Worm (Caenorhabditis elegans) whole organism, early embryonic: ENCODE measurements around the gene kgb-1.

Experiments
- B0310.2 ChIP-seq: sonication (generic microtip); optimal IDR thresholded peaks from 2 replicates; lab custom pipeline; 2016; ENCODE audit warnings: mild to moderate bottlenecking, missing genetic modification characterization, missing compliant biosample characterization
- F13C5.2 ChIP-seq: sonication (generic microtip); optimal IDR thresholded peaks from 2 replicates; lab custom pipeline; 2017; ENCODE audit warnings: mild to moderate bottlenecking, missing genetic modification characterization, inconsistent platforms, missing compliant biosample characterization
- aly-1 ChIP-seq: sonication (generic microtip); optimal IDR thresholded peaks from 2 replicates; lab custom pipeline; 2016; ENCODE audit warnings: missing genetic modification characterization, missing compliant biosample characterization
- ama-1 ChIP-seq: fragments of 150-350 bp; optimal IDR thresholded peaks from 2 replicates; lab custom pipeline; 2014
- ceh-13 ChIP-seq: fragments of 200-800 bp; sonication (Bioruptor generic); optimal IDR thresholded peaks from 2 replicates; lab custom pipeline; 2018; ENCODE audit warnings: mild to moderate bottlenecking, missing genetic modification characterization, missing compliant biosample characterization
- ceh-36 ChIP-seq: sonication (generic microtip); optimal IDR thresholded peaks from 2 replicates; lab custom pipeline; 2016; ENCODE audit warnings: missing genetic modification characterization, inconsistent platforms, missing compliant biosample characterization
- ets-7 ChIP-seq: sonication (generic microtip); optimal IDR thresholded peaks from 2 replicates; lab custom pipeline; 2016; ENCODE audit warnings: missing genotype, missing genetic modification characterization, missing compliant biosample characterization
- flt-1 ChIP-seq: fragments of 200-800 bp; sonication (Bioruptor generic); IDR thresholded peaks from 2 replicates; pipeline ENCODE4 v1.3.6; 2022; ENCODE audit warnings: missing genetic modification characterization, missing compliant biosample characterization
- hmbx-1 ChIP-seq: sonication (generic microtip); optimal IDR thresholded peaks from 2 replicates; lab custom pipeline; 2016; ENCODE audit warnings: mild to moderate bottlenecking, missing genetic modification characterization, missing compliant biosample characterization
- hmg-4 ChIP-seq: fragments of 200-800 bp; sonication (Bioruptor generic); optimal IDR thresholded peaks from 2 replicates; lab custom pipeline; 2018; ENCODE audit warnings: mild to moderate bottlenecking, missing genetic modification characterization, missing compliant biosample characterization
- hnd-1 ChIP-seq: sonication (generic microtip); optimal IDR thresholded peaks from 2 replicates; lab custom pipeline; 2016; ENCODE audit warnings: missing genetic modification characterization, missing compliant biosample characterization
- pes-1 ChIP-seq: fragments of 200-800 bp; sonication (Bioruptor generic); IDR thresholded peaks from 2 replicates; pipeline ENCODE4 v1.3.6; 2022; ENCODE audit warnings: missing genetic modification reagents, missing genetic modification characterization, missing compliant biosample characterization
- scrt-1 ChIP-seq: fragments of 200-800 bp; sonication (Bioruptor generic); IDR thresholded peaks from 2 replicates; pipeline ENCODE4 v1.3.6; 2022; ENCODE audit warnings: missing genetic modification characterization, missing compliant biosample characterization
- sea-1 ChIP-seq: fragments of 200-800 bp; sonication (Bioruptor generic); conservative IDR thresholded peaks from 2 replicates; pipeline ENCODE4 v1.3.6; 2022; ENCODE audit warnings: missing genetic modification characterization, missing compliant biosample characterization
- tbx-11 ChIP-seq: fragments of 200-800 bp; sonication (Bioruptor generic); IDR thresholded peaks from 2 replicates; pipeline ENCODE4 v1.3.6; 2022; ENCODE audit warnings: missing genetic modification characterization, missing compliant biosample characterization
- tbx-37 ChIP-seq: fragments of 200-800 bp; sonication (Bioruptor generic); conservative IDR thresholded peaks from 2 replicates; pipeline ENCODE4 v1.3.6; 2022; ENCODE audit warnings: missing genetic modification reagents, missing genetic modification characterization, missing compliant biosample characterization
- tra-4 ChIP-seq: sonication (generic microtip); optimal IDR thresholded peaks from 2 replicates; lab custom pipeline; 2017; ENCODE audit warnings: missing genetic modification characterization, missing compliant biosample characterization

The kgb-1 gene

DNA sequence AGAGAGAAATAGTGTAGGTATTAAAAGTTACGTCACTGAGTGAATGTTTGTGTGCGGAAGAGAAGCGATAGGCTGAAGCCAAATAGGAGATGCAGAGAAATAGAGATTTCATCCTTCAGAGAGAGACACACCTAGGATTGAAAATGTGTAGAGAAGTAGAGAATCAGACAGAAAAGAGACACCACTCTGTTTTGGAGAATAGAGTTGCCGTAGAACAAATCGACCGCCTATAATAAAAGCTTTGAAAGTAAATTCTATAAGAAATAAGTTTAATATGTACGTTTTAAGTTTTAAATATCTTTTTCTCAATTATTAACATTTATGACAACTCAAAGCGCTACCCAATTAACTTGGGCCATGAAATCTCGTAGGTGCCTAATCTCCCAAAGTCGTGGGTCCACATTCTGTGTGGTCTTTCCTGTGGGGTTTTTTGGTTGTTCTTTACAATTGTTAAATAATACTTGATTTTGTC is 621 bp upstream of the kgb-1 start, which contains the start of gene T07A9.12:
Gene T07A9.12, plus strand, starts transcription at position 448 of the 472 bp plus-strand sequence.
- TF ChIP-seq aly-1: no peak
- peak; percentile 12 for TF ChIP-seq ets-7 (tag; lab: Kevin White, UChicago)
- TF ChIP-seq flt-1: no peak; the same call in 1 of the 2 replicates

DNA sequence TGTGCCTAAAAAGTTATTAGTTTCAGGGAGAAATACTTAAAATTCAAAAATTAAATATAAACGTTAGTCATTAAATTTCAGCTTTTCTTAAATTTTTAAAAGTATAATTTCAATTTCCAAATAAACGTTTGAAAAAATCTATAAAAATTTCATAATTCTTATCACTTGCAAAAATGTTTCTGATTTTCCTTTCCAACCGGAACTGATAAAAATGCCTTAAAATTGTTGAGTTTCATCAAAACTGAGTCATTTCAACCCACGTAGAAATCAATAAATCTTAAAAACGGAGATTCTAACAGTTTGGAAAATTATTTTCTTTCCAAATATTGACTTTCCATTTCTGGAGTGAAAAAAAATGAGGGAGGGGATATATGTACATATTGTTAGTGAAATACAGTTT is 943 bp downstream of the kgb-1 start:
- TF ChIP-seq B0310.2 (tag; lab: Kevin White, UChicago): no peak

DNA sequence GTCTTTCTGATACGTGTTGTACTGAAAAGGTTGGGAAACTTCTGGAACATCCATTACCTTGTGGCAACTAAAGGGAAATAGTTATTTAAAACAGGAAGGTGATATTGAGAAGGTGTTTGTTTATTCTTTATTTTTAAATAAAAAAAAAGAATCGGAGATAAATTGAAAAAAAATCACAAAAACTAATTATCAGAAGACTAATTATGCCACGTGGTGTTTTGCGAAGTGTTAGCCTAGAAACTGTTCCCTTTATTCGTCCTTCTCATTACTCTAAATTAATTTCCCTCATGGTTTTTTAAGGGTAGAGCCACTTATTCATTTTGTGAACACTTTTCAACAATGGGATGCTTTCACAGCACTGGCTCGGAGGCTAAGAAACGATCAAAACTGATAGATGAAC is 8.4 kb downstream of the kgb-1 start, which contains the start of gene gpa-4:
Gene gpa-4, plus strand, starts transcription at position 301 of the 400 bp plus-strand sequence.
- TF ChIP-seq hmbx-1 (tag; lab: Kevin White, UChicago): no peak
- no peak for TF ChIP-seq tbx-11 (GFP tag; lab: Robert Waterston, UW)
- TF ChIP-seq F13C5.2 (tag; lab: Kevin White, UChicago): no peak
- no peak for TF ChIP-seq tbx-37 (GFP tag; lab: Robert Waterston, UW)
- no peak for TF ChIP-seq ceh-13 (GFP tag; lab: Kevin White, UChicago)
- no peak for TF ChIP-seq flt-1
- TF ChIP-seq B0310.2 (tag; lab: Kevin White, UChicago): no peak
- no peak for TF ChIP-seq ama-1 (lab: Kevin White, UChicago)
- no peak for TF ChIP-seq pes-1 (GFP tag; lab: Robert Waterston, UW)
- TF ChIP-seq tra-4: no peak
- TF ChIP-seq ceh-36 (tag; lab: Kevin White, UChicago): no peak
- no peak for TF ChIP-seq hnd-1
- no peak for TF ChIP-seq scrt-1
- no peak for TF ChIP-seq aly-1
- TF ChIP-seq sea-1 (GFP tag; lab: Robert Waterston, UW): no peak
- no peak for TF ChIP-seq hmg-4
- no peak for TF ChIP-seq ets-7 (tag; lab: Kevin White, UChicago)

DNA sequence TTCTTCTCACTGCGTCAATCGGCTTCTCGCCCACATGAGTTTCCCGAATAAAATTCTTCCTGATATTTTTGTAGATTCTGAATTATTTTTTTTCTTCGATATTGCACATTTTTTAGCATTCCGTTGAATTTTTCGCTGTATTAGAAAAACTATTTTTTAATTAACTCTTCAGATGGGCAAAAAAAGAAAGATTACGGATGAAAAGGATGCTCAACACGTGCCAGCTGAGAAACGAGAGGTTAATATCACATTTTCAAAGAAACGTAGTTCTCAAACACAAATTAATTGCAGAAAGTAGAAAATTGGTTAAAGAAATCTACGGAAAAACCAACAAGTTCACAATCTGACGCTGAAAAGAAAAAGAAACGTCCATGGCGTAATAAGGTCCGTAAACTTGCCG is 13.5 kb downstream of the kgb-1 start, which contains the start of gene rrp-8:
Gene rrp-8, plus strand, starts transcription at position 173 of the 400 bp plus-strand sequence.
- TF ChIP-seq ets-7 (tag; lab: Kevin White, UChicago): no peak
- TF ChIP-seq aly-1: no peak
- TF ChIP-seq tra-4: no peak
- TF ChIP-seq flt-1: no peak
- no peak for TF ChIP-seq ama-1 (lab: Kevin White, UChicago)

DNA sequence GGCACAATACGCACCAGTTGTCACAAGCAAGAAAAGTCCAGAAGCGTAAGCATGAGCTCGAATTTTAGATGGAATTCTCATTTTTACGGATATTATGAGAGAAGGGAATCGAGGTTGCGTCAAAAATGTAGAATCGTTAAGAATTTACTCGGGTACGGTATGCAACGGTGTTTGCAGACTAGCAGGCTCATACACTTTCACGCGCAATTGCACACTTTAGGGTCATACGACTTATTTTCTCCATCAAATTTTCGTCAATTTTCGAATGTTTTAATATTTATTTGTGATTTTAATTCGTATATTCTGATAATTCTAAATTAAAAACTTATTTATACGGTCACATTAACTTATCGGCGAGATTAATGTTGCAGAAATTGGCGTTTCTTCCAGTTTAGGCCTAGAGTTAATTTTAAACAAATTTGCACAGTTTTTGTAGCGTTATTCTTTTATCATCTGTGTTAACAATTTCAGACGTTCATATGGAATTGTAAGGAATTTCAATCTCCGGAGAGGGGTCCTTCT is 16.4 kb downstream of the kgb-1 start, which contains the start of the genes T07A9.15 and nog-1:
Gene T07A9.15, minus strand, starts transcription at position 138 of the 522 bp plus-strand sequence.
Gene nog-1, plus strand, starts transcription at position 472 of the 522 bp plus-strand sequence.
- peak; percentile 52; the same call in 1 of the 2 replicates for TF ChIP-seq pes-1 (GFP tag; lab: Robert Waterston, UW)
- TF ChIP-seq ets-7 (tag; lab: Kevin White, UChicago): no peak
- TF ChIP-seq tbx-37 (GFP tag; lab: Robert Waterston, UW): 0 out of 2 replicates have a peak, but pooled peaks have one; percentile 30
- no peak for TF ChIP-seq tra-4
- no peak for TF ChIP-seq sea-1 (GFP tag; lab: Robert Waterston, UW)
- TF ChIP-seq F13C5.2 (tag; lab: Kevin White, UChicago): no peak

DNA sequence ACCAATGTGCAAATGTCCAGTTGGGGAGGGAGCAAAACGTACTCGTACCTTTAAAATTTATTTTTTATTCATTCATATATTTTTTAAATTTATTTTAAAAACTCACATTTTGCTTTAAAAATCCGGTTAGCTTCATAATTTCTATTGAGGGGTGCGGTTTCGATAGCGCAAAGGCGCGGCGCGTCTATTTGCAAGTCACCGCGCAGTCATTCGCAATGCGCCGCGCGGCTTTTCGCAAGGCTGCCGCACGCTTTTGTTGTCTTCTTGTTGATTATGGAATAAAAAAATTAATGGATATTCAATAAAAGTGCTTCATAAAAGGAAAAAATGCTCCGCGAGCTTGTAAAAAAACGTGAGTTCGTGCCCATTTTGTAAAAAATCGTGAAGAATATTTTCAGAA is 19.6 kb downstream of the kgb-1 start, which contains the start of the genes ears-2 and uncp-18:
Gene ears-2, minus strand, starts transcription at position 190 of the 400 bp plus-strand sequence.
Gene uncp-18, plus strand, starts transcription at position 282 of the 400 bp plus-strand sequence.
- TF ChIP-seq tbx-11 (GFP tag; lab: Robert Waterston, UW): peak; percentile 95
- TF ChIP-seq hnd-1: peak; percentile 95
- TF ChIP-seq hmg-4: peak; percentile 99
- no peak for TF ChIP-seq ama-1 (lab: Kevin White, UChicago)
- TF ChIP-seq tra-4: peak; percentile 92
- peak; percentile 92 for TF ChIP-seq B0310.2 (tag; lab: Kevin White, UChicago)
- peak; percentile 95 for TF ChIP-seq ceh-36 (tag; lab: Kevin White, UChicago)
- TF ChIP-seq ceh-13 (GFP tag; lab: Kevin White, UChicago): peak; percentile 97
- TF ChIP-seq pes-1 (GFP tag; lab: Robert Waterston, UW): peak; percentile 97
- peak; percentile 91 for TF ChIP-seq hmbx-1 (tag; lab: Kevin White, UChicago)
- TF ChIP-seq ets-7 (tag; lab: Kevin White, UChicago): peak; percentile 85
- peak; percentile 88 for TF ChIP-seq aly-1
- TF ChIP-seq tbx-37 (GFP tag; lab: Robert Waterston, UW): peak; percentile 97
- peak; percentile 99 for TF ChIP-seq F13C5.2 (tag; lab: Kevin White, UChicago)
- TF ChIP-seq flt-1: peak; percentile 88
- TF ChIP-seq scrt-1: peak; percentile 94
- TF ChIP-seq sea-1 (GFP tag; lab: Robert Waterston, UW): peak; percentile 99

DNA sequence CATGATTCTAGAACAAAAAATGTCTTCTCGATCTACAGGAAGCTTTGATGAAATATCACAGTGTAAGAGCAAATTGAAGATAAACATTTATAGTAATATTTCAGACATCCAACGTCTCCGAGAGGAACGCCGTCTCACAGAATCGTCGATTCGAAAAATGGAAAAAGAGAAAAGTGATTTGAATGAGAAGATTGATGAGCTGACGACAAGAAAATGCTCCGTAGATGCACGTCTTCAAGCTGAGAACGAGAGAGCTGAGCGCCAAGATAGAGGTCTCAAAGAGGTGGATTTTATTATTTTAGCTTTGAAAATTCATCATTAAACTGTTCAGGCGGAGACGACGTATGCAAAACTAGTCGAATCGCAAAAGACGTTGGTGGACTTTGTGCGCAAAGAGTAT is 21.8 kb downstream of the kgb-1 start, which contains the start of gene ssna-1:
Gene ssna-1, plus strand, starts transcription at position 12 of the 400 bp plus-strand sequence.
- TF ChIP-seq tbx-11 (GFP tag; lab: Robert Waterston, UW) (no peak), hmbx-1 (tag; lab: Kevin White, UChicago) (no peak), flt-1 (no peak), ama-1 (lab: Kevin White, UChicago) (peak; percentile 75), aly-1 (no peak), B0310.2 (tag; lab: Kevin White, UChicago) (no peak)
